Fruit fly (Drosophila melanogaster) whole organism, embryonic: ENCODE results near the gene Tfb4.

Experiments
- CG11247 ChIP-seq: fragments of 200-800 bp; sonication (Bioruptor generic); IDR thresholded peaks from 2 replicates; pipeline ENCODE4 v1.3.6; 2022; ENCODE audit warnings: missing biosample characterization, missing genetic modification characterization
- CG11695 ChIP-seq: fragments of 200-800 bp; sonication (Bioruptor generic); IDR thresholded peaks from 3 replicates; pipeline ENCODE4 v1.3.6; 2022; ENCODE audit warnings: missing biosample characterization, missing genetic modification characterization
- CG11696 ChIP-seq: fragments of 200-800 bp; sonication (Bioruptor generic); IDR thresholded peaks from 2 replicates; pipeline ENCODE4 v1.3.6; 2022; ENCODE audit warnings: missing biosample characterization, missing genetic modification characterization
- CG12219 ChIP-seq: fragments of 200-800 bp; sonication (Bioruptor generic); optimal IDR thresholded peaks from 3 replicates; lab custom pipeline; 2018; ENCODE audit warnings: missing biosample characterization, mild to moderate bottlenecking, missing genetic modification characterization
- CG13287 ChIP-seq: fragments of 200-800 bp; sonication (Bioruptor generic); IDR thresholded peaks from 2 replicates; pipeline ENCODE4 v1.3.6; 2022; ENCODE audit warnings: missing biosample characterization, missing genetic modification characterization; ENCODE audit not compliant: partially characterized antibody
- CG15073 ChIP-seq: fragments of 200-800 bp; sonication (Bioruptor generic); optimal IDR thresholded peaks from 2 replicates; lab custom pipeline; 2016; ENCODE audit warnings: missing biosample characterization, missing genetic modification characterization
- CG15601 ChIP-seq: fragments of 200-800 bp; sonication (Bioruptor generic); optimal IDR thresholded peaks from 3 replicates; lab custom pipeline; 2019; ENCODE audit warnings: missing biosample characterization, mild to moderate bottlenecking, missing genetic modification characterization, moderate library complexity
- CG16815 ChIP-seq: fragments of 200-800 bp; sonication (Bioruptor generic); optimal IDR thresholded peaks from 3 replicates; lab custom pipeline; 2017; ENCODE audit warnings: missing biosample characterization, mild to moderate bottlenecking, missing genetic modification characterization
- CG18599 ChIP-seq: fragments of 200-800 bp; sonication (Bioruptor generic); optimal IDR thresholded peaks from 3 replicates; lab custom pipeline; 2017; ENCODE audit warnings: missing biosample characterization, missing genetic modification characterization, mild to moderate bottlenecking, moderate library complexity, missing genetic modification reagents
- CG2116 ChIP-seq: fragments of 200-800 bp; sonication (Bioruptor generic); optimal IDR thresholded peaks from 3 replicates; lab custom pipeline; 2018; ENCODE audit warnings: missing biosample characterization, mild to moderate bottlenecking, missing genetic modification characterization
- CG30431 ChIP-seq: fragments of 200-800 bp; sonication (Bioruptor generic); optimal IDR thresholded peaks from 2 replicates; lab custom pipeline; 2017; ENCODE audit warnings: missing biosample characterization, missing genetic modification characterization
- CG7357 ChIP-seq: fragments of 200-800 bp; sonication (Bioruptor generic); IDR thresholded peaks from 3 replicates; pipeline ENCODE4 v1.3.6; 2022; ENCODE audit warnings: missing biosample characterization, missing genetic modification characterization
- CG7372 ChIP-seq: fragments of 200-800 bp; sonication (Bioruptor generic); IDR thresholded peaks from 2 replicates; pipeline ENCODE4 v1.3.6; 2022; ENCODE audit warnings: missing biosample characterization, missing genetic modification characterization
- D ChIP-seq, 2 experiments: fragments of 200-800 bp in 1 of 2; fragments of >200 bp in 1 of 2; sonication (Bioruptor generic) in 1 of 2; optimal IDR thresholded peaks; 2 replicates in 1 of 2; 3 replicates in 1 of 2; lab custom pipeline; 2017; ENCODE audit warnings: mild to moderate bottlenecking in 1 of 2, missing biosample characterization in 1 of 2, missing genetic modification characterization in 1 of 2, missing genetic modification reagents in 1 of 2
- Deaf1 ChIP-seq: fragments of 200-800 bp; optimal IDR thresholded peaks from 3 replicates; lab custom pipeline; 2019; ENCODE audit warnings: missing biosample characterization, mild to moderate bottlenecking, missing genetic modification characterization, moderate library complexity
- Ets97D ChIP-seq: fragments of 200-800 bp; sonication (Bioruptor generic); optimal IDR thresholded peaks from 3 replicates; lab custom pipeline; 2016; ENCODE audit warnings: missing biosample characterization, missing genetic modification characterization
- HLH4C ChIP-seq: fragments of 200-800 bp; sonication (Bioruptor generic); IDR thresholded peaks from 3 replicates; pipeline ENCODE4 v1.3.6; 2022; ENCODE audit warnings: missing biosample characterization, missing genetic modification characterization; ENCODE audit not compliant: partially characterized antibody
- Hr78 ChIP-seq, 2 experiments: fragments of 200-800 bp in 1 of 2; fragments of >200 bp in 1 of 2; sonication (Bioruptor generic) in 1 of 2; optimal IDR thresholded peaks; 2 replicates each; lab custom pipeline; 2017 to 2019; ENCODE audit warnings: missing biosample characterization in 2 of 2, missing genetic modification characterization in 2 of 2, mild to moderate bottlenecking in 1 of 2, moderate library complexity in 1 of 2
- MTF-1 ChIP-seq: fragments of 200-800 bp; sonication (Bioruptor generic); optimal IDR thresholded peaks from 2 replicates; lab custom pipeline; 2018; ENCODE audit warnings: missing biosample characterization, mild to moderate bottlenecking, missing genetic modification characterization, borderline replicate concordance
- Mrtf ChIP-seq: fragments of 200-800 bp; sonication (Bioruptor generic); IDR thresholded peaks from 3 replicates; pipeline ENCODE4 v1.3.6; 2022; ENCODE audit warnings: missing biosample characterization, missing genetic modification characterization
- Nf-YA ChIP-seq: fragments of 200-800 bp; sonication (Bioruptor generic); IDR thresholded peaks from 2 replicates; pipeline ENCODE4 v1.3.6; 2022; ENCODE audit warnings: missing biosample characterization, missing genetic modification characterization
- Pdp1 ChIP-seq, 2 experiments: fragments of 200-800 bp; sonication (Bioruptor generic); optimal IDR thresholded peaks; 3 replicates each; lab custom pipeline; 2016; ENCODE audit warnings: missing biosample characterization in 2 of 2, missing genetic modification characterization in 2 of 2, mild to moderate bottlenecking in 1 of 2, moderate library complexity in 1 of 2
- Ravus ChIP-seq: fragments of 200-800 bp; sonication (Bioruptor generic); IDR thresholded peaks from 2 replicates; pipeline ENCODE4 v1.3.6; 2022; ENCODE audit warnings: missing biosample characterization, missing genetic modification characterization
- Rfx ChIP-seq: fragments of 200-800 bp; sonication (Bioruptor generic); IDR thresholded peaks from 2 replicates; pipeline ENCODE4 v1.3.6; 2022; ENCODE audit warnings: missing biosample characterization, missing genetic modification characterization
- Scr ChIP-seq: fragments of 200-800 bp; sonication (Bioruptor generic); IDR thresholded peaks from 2 replicates; pipeline ENCODE4 v1.3.6; 2022; ENCODE audit warnings: missing biosample characterization, missing genetic modification characterization; ENCODE audit not compliant: partially characterized antibody
- abd-A ChIP-seq: fragments of 200-800 bp; sonication (Bioruptor generic); optimal IDR thresholded peaks from 3 replicates; lab custom pipeline; 2019; ENCODE audit warnings: missing biosample characterization, mild to moderate bottlenecking, missing genetic modification characterization, moderate library complexity
- az2 ChIP-seq: fragments of 200-800 bp; sonication (Bioruptor generic); optimal IDR thresholded peaks from 3 replicates; lab custom pipeline; 2016; ENCODE audit warnings: missing biosample characterization, missing genetic modification characterization
- bab2 ChIP-seq: fragments of 200-800 bp; sonication (Bioruptor generic); optimal IDR thresholded peaks from 2 replicates; lab custom pipeline; 2016; ENCODE audit warnings: missing biosample characterization, missing genetic modification characterization
- cad ChIP-seq: fragments of >200 bp; optimal IDR thresholded peaks from 2 replicates; lab custom pipeline; 2017; ENCODE audit warnings: missing biosample characterization, missing genetic modification characterization
- chinmo ChIP-seq: fragments of 200-800 bp; sonication (Bioruptor generic); IDR thresholded peaks from 4 replicates; pipeline ENCODE4 v1.3.6; 2022; ENCODE audit warnings: missing biosample characterization, missing genetic modification characterization; ENCODE audit not compliant: partially characterized antibody
- ewg ChIP-seq: fragments of 200-800 bp; sonication (Bioruptor generic); optimal IDR thresholded peaks from 3 replicates; lab custom pipeline; 2017; ENCODE audit warnings: mild to moderate bottlenecking, missing biosample characterization, missing genetic modification reagents, missing genetic modification characterization
- grau ChIP-seq: fragments of 200-800 bp; optimal IDR thresholded peaks from 3 replicates; lab custom pipeline; 2019; ENCODE audit warnings: missing biosample characterization, mild to moderate bottlenecking, missing genetic modification characterization, moderate library complexity
- gsb ChIP-seq: fragments of 200-800 bp; sonication (Bioruptor generic); IDR thresholded peaks from 2 replicates; pipeline ENCODE4 v1.3.6; 2022; ENCODE audit warnings: missing biosample characterization, missing genetic modification characterization
- hkb ChIP-seq, 2 experiments: fragments of 200-800 bp in 1 of 2; fragments of >200 bp in 1 of 2; sonication (Bioruptor generic) in 1 of 2; IDR thresholded peaks in 1 of 2; optimal IDR thresholded peaks in 1 of 2; 2 replicates each; pipeline versions ENCODE4 v1.3.6 to Lab custom; 2017 to 2022; ENCODE audit warnings: missing biosample characterization in 1 of 2, missing genetic modification characterization in 1 of 2
- kni ChIP-seq: fragments of 200-800 bp; sonication (Bioruptor generic); optimal IDR thresholded peaks from 3 replicates; lab custom pipeline; 2017; ENCODE audit warnings: mild to moderate bottlenecking, missing biosample characterization, missing genetic modification reagents, missing genetic modification characterization
- lab ChIP-seq: fragments of 200-800 bp; sonication (Bioruptor generic); optimal IDR thresholded peaks from 3 replicates; lab custom pipeline; 2017; ENCODE audit warnings: missing biosample characterization, missing genetic modification characterization, mild to moderate bottlenecking, moderate library complexity, missing genetic modification reagents
- lbe ChIP-seq: fragments of 200-800 bp; sonication (Bioruptor generic); optimal IDR thresholded peaks from 2 replicates; lab custom pipeline; 2016; ENCODE audit warnings: missing biosample characterization, mild to moderate bottlenecking, missing genetic modification characterization
- peb ChIP-seq: fragments of 200-800 bp; sonication (Bioruptor generic); IDR thresholded peaks from 2 replicates; pipeline ENCODE4 v1.3.6; 2022; ENCODE audit warnings: missing biosample characterization, missing genetic modification characterization
- pros ChIP-seq: fragments of 200-800 bp; sonication (Bioruptor generic); optimal IDR thresholded peaks from 3 replicates; lab custom pipeline; 2019; ENCODE audit warnings: missing biosample characterization, mild to moderate bottlenecking, missing genetic modification characterization, moderate library complexity
- rib ChIP-seq: fragments of 200-800 bp; sonication (Bioruptor generic); IDR thresholded peaks from 2 replicates; pipeline ENCODE4 v1.3.6; 2022; ENCODE audit warnings: missing biosample characterization, missing genetic modification characterization
- row ChIP-seq: fragments of 200-800 bp; sonication (Bioruptor generic); IDR thresholded peaks from 3 replicates; pipeline ENCODE4 v1.3.6; 2022; ENCODE audit warnings: missing biosample characterization, missing genetic modification characterization
- scrt ChIP-seq: fragments of 200-800 bp; sonication (Bioruptor generic); optimal IDR thresholded peaks from 2 replicates; lab custom pipeline; 2018; ENCODE audit warnings: missing biosample characterization, mild to moderate bottlenecking, missing genetic modification characterization, moderate library complexity
- shn ChIP-seq: fragments of 200-800 bp; sonication (Bioruptor generic); optimal IDR thresholded peaks from 3 replicates; lab custom pipeline; 2016; ENCODE audit warnings: missing biosample characterization, missing genetic modification characterization

Gene Tfb4

dm6 chr2L:1134011-1134743 is 16.3 kb downstream of the Tfb4 start, which contains the start of the genes Iris and CG4577:
Gene Iris (minus strand): TSS chr2L:1134098.
Gene CG4577 (plus strand): TSS chr2L:1134693.
- TF ChIP-seq az2 (GFP tag; lab: Kevin White, UChicago) (no peak), CG12219 (GFP tag; lab: Kevin White, UChicago) (no peak), lab (GFP tag; lab: Kevin White, UChicago) (peak; percentile 22), Deaf1 (tag; lab: Kevin White, UChicago) (peak; percentile 15), CG18599 (GFP tag; lab: Kevin White, UChicago) (peak; percentile 16), ewg (GFP tag; lab: Kevin White, UChicago) (peak; percentile 60), chinmo (GFP tag; lab: Robert Waterston, UW) (0 out of 4 replicates have a peak, but pooled peaks have one; percentile 11), Ravus (GFP tag; lab: Robert Waterston, UW) (no peak), scrt (GFP tag; lab: Kevin White, UChicago) (peak; percentile 83), row (GFP tag; lab: Robert Waterston, UW) (peak; percentile 37; the same call in 1 of the 3 replicates), abd-A (tag; lab: Kevin White, UChicago) (peak; percentile 9), Pdp1 (GFP tag; optimal IDR thresholded peaks at IDR 0.05; lab: Kevin White, UChicago) (peak in 1 of 2 experiments; percentile 3), lbe (no peak), Mrtf (GFP tag; lab: Robert Waterston, UW) (0 out of 3 replicates have a peak, but pooled peaks have one; percentile 5), CG15601 (no peak)

- TF ChIP-seq CG11695 (GFP tag; lab: Robert Waterston, UW) (peak; percentile 69), CG16815 (GFP tag; lab: Kevin White, UChicago) (peak; percentile 56), CG15073 (GFP tag; lab: Kevin White, UChicago) (no peak), CG7357 (0 out of 3 replicates have a peak, but pooled peaks have one; percentile 15), pros (no peak), CG11247 (peak; percentile 62; the same call in 1 of the 2 replicates), hkb (optimal IDR thresholded peaks at IDR 0.05; lab: Kevin White, UChicago) (no peak), hkb (GFP tag; IDR thresholded peaks at IDR 0.05; lab: Robert Waterston, UW) (peak; percentile 59), Hr78 (GFP tag; optimal IDR thresholded peaks at IDR 0.05; lab: Kevin White, UChicago) (no peak), CG30431 (GFP tag; lab: Kevin White, UChicago) (peak; percentile 48), Ets97D (GFP tag; lab: Kevin White, UChicago) (peak; percentile 22), bab2 (GFP tag; lab: Kevin White, UChicago) (peak; percentile 62), gsb (no peak), CG13287 (GFP tag; lab: Robert Waterston, UW) (peak; percentile 76), CG7372 (GFP tag; lab: Robert Waterston, UW) (peak; percentile 61; the same call in 1 of the 2 replicates), HLH4C (peak; percentile 41; the same call in 1 of the 3 replicates), CG11696 (GFP tag; lab: Robert Waterston, UW) (no peak), Scr (peak; percentile 80), shn (GFP tag; lab: Kevin White, UChicago) (no peak), D (optimal IDR thresholded peaks at IDR 0.05; lab: Kevin White, UChicago) (no peak), D (GFP tag; optimal IDR thresholded peaks at IDR 0.05; lab: Kevin White, UChicago) (peak; percentile 45), Rfx (GFP tag; lab: Robert Waterston, UW) (peak; percentile 85), rib (GFP tag; lab: Robert Waterston, UW) (no peak), cad (GFP tag; lab: Kevin White, UChicago) (no peak), Nf-YA (GFP tag; lab: Robert Waterston, UW) (no peak), MTF-1 (GFP tag; lab: Kevin White, UChicago) (no peak), grau (tag; lab: Kevin White, UChicago) (peak; percentile 80), kni (GFP tag; lab: Kevin White, UChicago) (no peak), peb (GFP tag; lab: Robert Waterston, UW) (no peak), CG2116 (GFP tag; lab: Kevin White, UChicago) (peak; percentile 75)
Observed at dm6 chr2L:1128932-1129887, 21.3 kb downstream of the Tfb4 start, which contains the start of the genes Pino and TBC1D23. Gene Pino (minus strand): TSS chr2L:1128953. Gene TBC1D23 (plus strand): TSS chr2L:1129316.
